Worm (Caenorhabditis elegans): ENCODE results near the gene ears-2.

ce11 chrIV:408892-409291 lies 18.6 kb upstream of the ears-2 start:
- no peak for TF ChIP-seq med-1 (GFP tag; optimal IDR thresholded peaks at IDR 0.05; ENCODE audit: insufficient read depth)
- TF ChIP-seq ztf-23 (GFP tag; IDR thresholded peaks at IDR 0.05) = no peak
- TF ChIP-seq ref-1 (GFP tag; conservative IDR thresholded peaks at IDR 0.05) = no peak
- no peak for TF ChIP-seq tab-1 (GFP tag; IDR thresholded peaks at IDR 0.05)
- no peak for TF ChIP-seq flt-1 (GFP tag; IDR thresholded peaks at IDR 0.05)
